Fruit fly (Drosophila melanogaster): ENCODE measurements around the gene oc.

The oc gene

dm6 chrX:8624867-8625266 lies 25.6 kb downstream of the oc start (continued):
- TF ChIP-seq CG2202 (tag; optimal IDR thresholded peaks at IDR 0.05) (peak; percentile 6), Nf-YA (GFP tag; IDR thresholded peaks at IDR 0.05) (peak; percentile 52), HLHmδ (GFP tag; optimal IDR thresholded peaks at IDR 0.05) (peak; percentile 71), Adf1 (GFP tag; IDR thresholded peaks at IDR 0.05) (peak; percentile 92), Opbp (GFP tag; IDR thresholded peaks at IDR 0.05; ENCODE audit: partially characterized antibody) (0 out of 3 replicates have a peak, but pooled peaks have one; percentile 40), CG17829 (tag; optimal IDR thresholded peaks at IDR 0.05) (peak; percentile 35), stwl (tag; optimal IDR thresholded peaks at IDR 0.05) (peak; percentile 18), Trl (optimal IDR thresholded peaks at IDR 0.05) (peak in 1 of 2 experiments; percentile 4), Trl (GFP tag; optimal IDR thresholded peaks at IDR 0.05) (no peak), Med (GFP tag) (peak; percentile 81), E2f2 (GFP tag; IDR thresholded peaks at IDR 0.05) (peak; percentile 14; the same call in 1 of the 2 replicates), sens (GFP tag) (peak; percentile 53), CG13624 (GFP tag; optimal IDR thresholded peaks at IDR 0.05) (peak; percentile 31), CG10147 (GFP tag; optimal IDR thresholded peaks at IDR 0.05) (peak; percentile 1), CG7271 (tag; optimal IDR thresholded peaks at IDR 0.05) (peak; percentile 5), wor (GFP tag; IDR thresholded peaks at IDR 0.05) (no peak), CG8478 (optimal IDR thresholded peaks at IDR 0.05) (peak; percentile 99), knrl (GFP tag; IDR thresholded peaks at IDR 0.05; ENCODE audit: partially characterized antibody) (0 out of 3 replicates have a peak, but pooled peaks have one; percentile 5), CG1647 (GFP tag; optimal IDR thresholded peaks at IDR 0.05) (no peak), CG1603 (tag; optimal IDR thresholded peaks at IDR 0.05) (peak; percentile 33), Jarid2 (GFP tag; optimal IDR thresholded peaks at IDR 0.05) (peak; percentile 79), hkb (optimal IDR thresholded peaks at IDR 0.05) (no peak), hkb (GFP tag; IDR thresholded peaks at IDR 0.05) (peak; percentile 47), CG10209 (GFP tag; optimal IDR thresholded peaks at IDR 0.05) (no peak), CG4617 (GFP tag; optimal IDR thresholded peaks at IDR 0.05; ENCODE audit: borderline replicate concordance) (no peak), CTCF (GFP tag; optimal IDR thresholded peaks at IDR 0.05) (peak; percentile 51), Rx (GFP tag; IDR thresholded peaks at IDR 0.05) (0 out of 2 replicates have a peak, but pooled peaks have one; percentile 21), CG10321 (GFP tag; IDR thresholded peaks at IDR 0.05) (peak; percentile 99), bowl (GFP tag; IDR thresholded peaks at IDR 0.05) (no peak), CG16779 (GFP tag; IDR thresholded peaks at IDR 0.05) (no peak), lov (optimal IDR thresholded peaks at IDR 0.05) (no peak), lov (GFP tag; IDR thresholded peaks at IDR 0.05) (no peak), gce (GFP tag; IDR thresholded peaks at IDR 0.05) (peak; percentile 61; the same call in 1 of the 3 replicates), CG4360 (GFP tag; IDR thresholded peaks at IDR 0.05) (peak; percentile 51; the same call in 1 of the 2 replicates), kah (GFP tag; optimal IDR thresholded peaks at IDR 0.05) (no peak), disco-r (GFP tag; optimal IDR thresholded peaks at IDR 0.05) (peak; percentile 26), gsb-n (tag; optimal IDR thresholded peaks at IDR 0.05) (peak; percentile 67), oc (tag; optimal IDR thresholded peaks at IDR 0.05) (peak; percentile 92), CrebB (tag; optimal IDR thresholded peaks at IDR 0.05) (no peak), CG15479 (GFP tag; optimal IDR thresholded peaks at IDR 0.05) (peak; percentile 99), CG11723 (GFP tag; optimal IDR thresholded peaks at IDR 0.05) (no peak), Pdp1 (GFP tag; optimal IDR thresholded peaks at IDR 0.05) (peak in 1 of 2 experiments; percentile 13), sima (GFP tag; optimal IDR thresholded peaks at IDR 0.05) (no peak), pan (optimal IDR thresholded peaks at IDR 0.05) (no peak), pan (GFP tag; optimal IDR thresholded peaks at IDR 0.05 in 1 of 2, IDR thresholded peaks at IDR 0.05 in 1 of 2) (no peak), CG33557 (GFP tag; optimal IDR thresholded peaks at IDR 0.05) (peak; percentile 25), ci (GFP tag; IDR thresholded peaks at IDR 0.05) (0 out of 3 replicates have a peak, but pooled peaks have one; percentile 57), CG11695 (GFP tag; IDR thresholded peaks at IDR 0.05) (0 out of 3 replicates have a peak, but pooled peaks have one; percentile 43), CG16813 (GFP tag; IDR thresholded peaks at IDR 0.05; ENCODE audit: partially characterized antibody) (no peak), sr (GFP tag; IDR thresholded peaks at IDR 0.05) (0 out of 3 replicates have a peak, but pooled peaks have one; percentile 22), chinmo (GFP tag; IDR thresholded peaks at IDR 0.05; ENCODE audit: partially characterized antibody) (0 out of 4 replicates have a peak, but pooled peaks have one; percentile 62), Neu2 (GFP tag; optimal IDR thresholded peaks at IDR 0.05; ENCODE audit: borderline replicate concordance) (no peak)
